Worm (Caenorhabditis elegans) whole organism, L1 larva: ENCODE data around the gene Y51H4A.1.

Experiments
- lir-3 ChIP-seq: sonication (generic microtip); optimal IDR thresholded peaks from 2 replicates; lab custom pipeline; 2016; ENCODE audit warnings: mild to moderate bottlenecking, missing genetic modification characterization, moderate library complexity, missing compliant biosample characterization; ENCODE audit not compliant: poor library complexity
- ztf-11 ChIP-seq, 2 experiments: sonication (generic microtip); optimal IDR thresholded peaks; 2 replicates each; lab custom pipeline; 2016 to 2017; ENCODE audit warnings: missing genetic modification characterization in 2 of 2, missing biosample characterization in 1 of 2, missing compliant biosample characterization in 1 of 2

- TF ChIP-seq ztf-11 (tag; optimal IDR thresholded peaks at IDR 0.05; lab: Kevin White, UChicago), result no peak
- no peak for TF ChIP-seq lir-3
Measured at ce11 chrIV:16483273-16484204, 6.4 kb upstream of the Y51H4A.1 start.
